Fruit fly (Drosophila melanogaster) Kc167 (cell line): ENCODE data around the gene Tmx3.

ENCODE experiments used
- Myc ChIP-seq: fragments of >200 bp; optimal IDR thresholded peaks from 2 replicates; lab custom pipeline; 2017; ENCODE audit warnings: missing external identifiers
- Sin3A ChIP-seq: fragments of >200 bp; optimal IDR thresholded peaks from 2 replicates; lab custom pipeline; 2018; ENCODE audit warnings: missing external identifiers
- psq ChIP-seq: fragments of >200 bp; optimal IDR thresholded peaks from 2 replicates; lab custom pipeline; 2017; ENCODE audit warnings: missing external identifiers

dm6 chr3L:16215411-16215810 lies 13.5 kb upstream of the Tmx3 start:
- TF ChIP-seq Sin3A (lab: Kevin White, UChicago), result no peak
- TF ChIP-seq Myc (lab: Kevin White, UChicago), result no peak
- no peak for TF ChIP-seq psq (lab: Kevin White, UChicago)
